Fruit fly (Drosophila melanogaster): ENCODE results near the gene CG45012.
A peak's percentile ranks its signal among the peaks of the same experiment; 100 is the strongest.

The CG45012 gene

DNA sequence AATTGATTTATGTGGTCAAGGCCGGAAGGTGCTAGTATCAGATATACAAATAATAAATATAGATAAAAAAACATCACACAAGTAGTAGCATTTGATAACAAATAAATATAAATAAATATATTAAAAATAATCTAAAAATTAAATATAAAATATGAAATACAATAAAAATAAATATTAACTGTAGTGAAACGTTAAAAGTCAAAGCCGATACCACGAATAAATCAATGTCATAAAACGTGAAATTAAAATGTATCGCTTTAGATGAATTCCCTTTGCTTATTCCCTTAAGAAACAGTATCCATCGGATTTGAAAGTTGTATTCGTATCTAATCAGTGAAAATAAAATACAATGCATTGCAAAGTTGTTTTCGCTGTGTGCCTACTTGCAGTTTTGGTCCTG is at the start of gene CG45012:
Gene CG45012, plus strand, starts transcription at position 301 of the 400 bp plus-strand sequence.
- no peak for TF ChIP-seq noc (tag; optimal IDR thresholded peaks at IDR 0.05)

DNA sequence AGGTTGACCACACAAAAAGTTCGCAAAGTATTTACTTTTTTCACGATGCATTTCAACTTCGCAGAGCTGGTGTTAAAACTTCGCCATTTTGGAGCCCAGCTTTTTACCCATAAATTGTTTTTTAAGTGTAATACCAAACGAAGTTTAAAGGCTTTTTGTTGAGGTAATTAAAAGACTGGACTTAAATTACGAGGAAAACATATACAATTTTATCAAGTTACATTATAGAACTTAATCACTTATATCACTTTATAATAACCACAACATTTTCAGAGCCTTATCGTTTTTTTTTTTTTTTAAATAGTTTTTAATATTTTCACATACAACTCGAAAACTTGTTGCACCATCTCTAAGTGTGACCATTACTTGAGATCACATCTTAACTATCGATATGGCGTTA is 46.4 kb upstream of the CG45012 start, which contains the start of gene CG14931:
Gene CG14931, plus strand, starts transcription at position 301 of the 400 bp plus-strand sequence.
- TF ChIP-seq noc (tag; optimal IDR thresholded peaks at IDR 0.05): no peak

DNA sequence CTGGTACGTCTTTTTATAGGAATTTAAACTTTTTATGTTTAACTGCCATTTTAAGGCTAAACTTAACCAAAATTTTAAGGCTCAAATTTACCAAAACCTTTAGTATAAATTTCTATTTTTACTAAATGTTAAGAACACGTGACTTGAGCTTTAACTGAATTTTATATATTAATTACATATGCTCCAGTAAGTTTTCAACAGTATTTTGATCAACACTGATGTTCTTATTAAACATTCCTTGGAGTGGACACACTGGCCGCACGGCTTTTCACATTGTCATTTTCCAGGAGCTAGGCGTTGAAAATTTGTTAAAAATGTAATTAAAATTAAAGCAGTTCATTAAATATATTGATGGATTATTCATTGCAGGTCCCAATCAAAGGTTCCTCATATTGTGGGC is 44.7 kb upstream of the CG45012 start, which contains the start of gene CG14932:
Gene CG14932, plus strand, starts transcription at position 230 of the 400 bp plus-strand sequence.
- TF ChIP-seq noc (tag; optimal IDR thresholded peaks at IDR 0.05): no peak

DNA sequence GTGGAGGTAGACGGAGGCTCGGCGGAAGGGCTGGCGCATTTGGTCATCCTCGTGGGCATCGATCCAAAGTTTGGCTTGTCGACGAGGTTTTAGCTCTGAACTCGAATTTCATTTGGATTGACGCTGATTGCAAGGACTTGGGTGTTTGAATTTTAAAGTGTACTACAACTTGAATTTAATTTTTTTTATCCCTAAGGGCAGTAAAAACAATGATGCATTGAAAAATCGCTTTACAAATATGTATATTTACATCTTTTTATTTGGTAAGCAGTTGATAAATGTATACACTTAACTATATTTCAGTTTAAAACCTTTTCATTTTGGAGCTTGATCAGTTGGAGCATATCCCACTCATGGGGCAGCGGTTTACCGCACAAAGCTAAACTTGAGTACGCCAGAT is 42.1 kb upstream of the CG45012 start, which contains the start of gene Tsp33B:
Gene Tsp33B, minus strand, starts transcription at position 101 of the 400 bp plus-strand sequence.
- TF ChIP-seq noc (tag; optimal IDR thresholded peaks at IDR 0.05): no peak

dm6 chr2L:11793986-11794385 is 40.4 kb upstream of the CG45012 start, which contains the start of gene CG14937:
TSS of gene CG14937 (minus strand) at chr2L:11794086.
- no peak for TF ChIP-seq noc (tag; optimal IDR thresholded peaks at IDR 0.05)

- no peak for TF ChIP-seq noc (tag; optimal IDR thresholded peaks at IDR 0.05)
These were observed 37.3 kb upstream of the CG45012 start for dm6 chr2L:11797127-11797526.

DNA sequence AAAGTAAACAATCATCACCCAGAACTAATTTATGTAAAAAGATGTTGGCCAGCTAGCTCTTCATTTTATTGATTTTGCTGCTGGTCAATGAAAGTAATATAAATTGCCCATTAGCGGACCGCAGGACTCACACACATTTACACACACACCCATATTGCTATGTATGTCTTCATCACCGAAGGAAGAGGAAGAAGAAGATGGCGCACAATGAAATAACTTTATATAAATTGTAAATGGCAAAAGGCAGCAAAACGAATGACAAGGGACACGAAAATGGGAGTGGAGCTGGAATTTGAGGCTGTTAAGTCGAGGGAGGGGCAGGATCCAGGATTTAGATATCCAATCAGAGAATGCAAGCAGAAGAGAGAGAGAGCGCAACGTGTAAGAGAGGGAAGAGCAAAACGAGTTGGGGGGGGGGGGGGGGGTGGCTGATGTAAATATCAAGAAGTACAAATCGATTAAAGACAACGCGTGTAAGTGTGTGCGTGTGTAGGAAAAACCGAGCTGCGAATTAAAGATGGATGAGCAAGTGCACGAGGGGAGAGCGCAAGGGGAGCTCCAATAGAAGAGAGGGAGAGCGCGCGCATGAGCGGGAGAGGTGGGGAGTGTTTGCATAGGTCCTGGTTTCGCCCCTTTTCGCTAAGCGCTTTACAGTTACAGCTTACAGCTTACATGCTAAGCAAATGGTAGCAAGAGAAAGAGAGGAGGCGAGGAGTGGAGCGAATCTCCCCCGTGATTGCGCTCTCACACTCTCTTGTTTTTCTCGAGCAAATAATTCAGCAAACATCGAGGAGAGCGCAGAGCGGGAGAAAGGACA is 30.0 kb upstream of the CG45012 start:
- no peak for TF ChIP-seq noc (tag; optimal IDR thresholded peaks at IDR 0.05)

DNA sequence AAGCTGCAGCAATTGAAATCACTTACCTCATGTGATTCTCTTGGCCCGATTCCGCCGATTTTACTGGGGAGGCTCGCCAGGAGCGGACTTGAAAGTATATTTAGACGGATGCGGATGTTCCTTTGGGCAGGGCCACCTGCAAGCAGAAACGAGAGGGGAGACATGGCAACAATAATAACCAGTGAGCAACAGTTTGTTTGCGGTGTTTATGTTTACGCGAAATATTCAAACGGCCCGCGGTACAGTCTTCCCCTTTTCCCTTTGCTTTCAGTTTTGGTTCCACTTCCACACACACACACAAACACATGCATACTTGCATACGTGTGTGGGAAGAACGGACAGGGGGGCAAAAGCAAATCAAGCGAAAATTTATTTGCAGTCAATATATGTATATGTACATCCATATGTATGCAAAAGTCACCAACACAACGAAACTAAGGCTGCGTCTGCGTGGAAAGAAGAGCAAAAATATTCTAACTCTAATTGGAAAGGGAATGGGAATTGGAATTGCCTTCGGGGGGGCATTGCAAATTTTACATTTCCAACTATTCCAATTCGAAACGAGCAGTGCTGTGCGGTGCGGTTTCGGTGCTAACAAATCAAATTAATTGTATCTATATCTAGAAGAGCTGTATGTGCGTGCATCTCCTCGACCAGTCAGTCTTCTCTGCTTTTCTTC is 28.2 kb upstream of the CG45012 start:
- no peak for TF ChIP-seq noc (tag; optimal IDR thresholded peaks at IDR 0.05)

DNA sequence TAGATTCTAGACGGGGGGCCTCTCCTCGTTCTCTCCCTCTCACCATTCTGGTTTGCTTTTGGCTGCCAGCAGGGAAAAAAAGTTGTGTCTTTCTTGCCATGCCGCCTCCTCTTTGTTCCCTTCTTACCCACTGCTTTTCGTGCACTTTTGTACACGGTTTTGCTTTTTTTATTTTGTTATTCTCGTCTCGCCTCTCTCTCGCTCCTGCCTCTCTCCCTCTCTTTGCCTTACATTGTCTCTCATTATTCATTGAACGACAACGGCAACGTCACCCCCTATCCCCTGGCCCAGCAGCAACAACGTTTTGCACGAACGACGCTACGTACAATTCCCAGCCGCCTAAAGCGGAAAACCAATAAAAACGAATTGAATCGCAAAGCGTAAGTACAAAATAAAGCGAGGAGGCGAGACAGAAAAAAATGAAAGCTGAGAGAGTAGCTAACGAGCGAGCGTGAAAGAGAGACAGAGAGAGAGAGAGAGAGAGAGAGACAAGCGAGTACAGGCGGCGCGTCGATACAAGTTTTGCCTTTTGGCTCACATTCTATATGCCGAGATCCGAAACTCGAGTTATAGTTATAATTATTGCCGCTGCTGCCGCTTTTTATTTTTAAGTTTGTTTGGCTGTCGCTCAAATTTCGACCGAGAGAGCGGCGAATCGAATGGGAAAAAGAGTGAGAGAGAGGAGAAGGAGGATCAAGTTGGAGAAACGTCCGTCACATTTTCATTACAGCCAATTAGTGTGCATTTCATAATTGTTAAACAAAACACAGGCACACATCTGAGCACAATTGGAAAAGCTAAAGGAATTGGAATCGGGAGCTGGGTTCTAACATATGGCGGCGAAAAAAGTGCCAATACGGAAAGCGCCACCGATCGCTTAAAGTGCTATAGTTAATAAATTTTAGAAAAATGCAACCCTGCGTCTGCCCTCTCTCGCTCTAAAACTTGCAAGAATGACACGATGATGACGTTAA is 27.4 kb upstream of the CG45012 start:
- peak; percentile 24 for TF ChIP-seq noc (tag; optimal IDR thresholded peaks at IDR 0.05)

dm6 chr2L:11807697-11808226 is 26.6 kb upstream of the CG45012 start:
- peak; percentile 60 for TF ChIP-seq noc (tag; optimal IDR thresholded peaks at IDR 0.05)

- no peak for TF ChIP-seq noc (tag; optimal IDR thresholded peaks at IDR 0.05)
These were observed 26.1 kb upstream of the CG45012 start for dm6 chr2L:11808327-11808701.

DNA sequence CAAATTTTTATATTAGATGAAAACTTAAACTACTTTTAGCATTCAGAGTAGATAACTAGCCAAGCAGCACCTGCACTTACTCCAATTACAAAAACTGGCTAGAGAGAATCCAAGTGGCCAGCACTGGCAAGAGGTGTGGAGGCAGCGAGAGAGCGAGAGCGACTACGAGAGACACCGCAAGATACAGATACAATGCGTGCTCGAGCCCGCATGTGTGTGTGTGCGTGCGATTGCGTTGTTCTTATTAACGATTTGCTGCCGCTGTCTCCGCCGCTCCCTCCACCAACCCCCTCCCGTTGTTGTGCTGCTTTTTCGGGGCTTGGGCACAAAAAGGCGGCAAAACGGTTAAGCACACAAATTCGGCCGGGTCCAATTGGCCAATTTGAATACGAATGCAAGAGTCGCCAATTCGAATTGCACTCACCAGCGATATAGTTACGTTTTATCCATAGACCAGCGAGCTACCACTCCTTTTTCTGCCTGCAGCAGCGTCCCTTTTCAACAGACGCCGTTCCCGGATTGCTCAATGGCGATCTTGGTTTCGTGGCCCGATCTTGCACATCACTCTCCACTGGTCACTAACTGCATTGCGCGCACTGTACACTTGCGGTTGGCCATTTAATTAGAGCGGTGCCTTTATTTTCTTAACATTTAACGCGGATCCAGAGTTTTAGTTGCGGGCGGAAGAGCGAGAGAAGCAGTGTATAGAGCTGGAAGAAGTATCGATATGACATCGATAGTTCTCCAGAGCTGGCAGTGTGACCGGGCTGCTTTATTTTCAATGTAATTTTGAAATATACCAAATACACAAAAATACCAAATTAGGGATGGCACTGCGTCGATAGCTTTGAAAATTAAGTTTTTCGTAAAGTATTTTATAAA is 25.5 kb upstream of the CG45012 start, which contains the start of gene crol:
Gene crol, minus strand, starts transcription at position 737 of the 882 bp plus-strand sequence.
- TF ChIP-seq noc (tag; optimal IDR thresholded peaks at IDR 0.05): peak; percentile 3

DNA sequence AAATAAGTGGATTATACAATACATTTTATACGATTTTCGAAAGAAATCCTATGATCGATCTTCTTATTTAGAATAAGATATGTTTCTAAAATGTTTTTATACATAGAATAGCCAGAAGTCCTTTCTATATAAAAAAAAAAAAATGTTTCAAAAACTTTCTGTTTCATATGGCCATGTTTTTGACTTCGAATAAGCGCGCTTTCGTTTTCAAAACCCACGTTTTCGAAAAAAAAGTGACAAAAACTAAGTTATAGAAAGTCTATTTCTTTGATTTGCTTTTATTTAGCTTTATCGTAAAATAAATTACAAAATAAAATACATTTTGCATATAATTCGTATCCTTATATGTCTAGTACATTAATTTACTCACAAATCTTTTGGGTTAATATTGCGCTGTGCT is 24.6 kb upstream of the CG45012 start:
- no peak for TF ChIP-seq noc (tag; optimal IDR thresholded peaks at IDR 0.05)

Data from whole organism, larva.